Fruit fly (Drosophila melanogaster): ENCODE measurements around the gene CG4375.

CG4375 gene

dm6 chr2L:1043195-1043990, 16.7 kb upstream of the CG4375 start (continued):
- no peak for TF ChIP-seq CG3163 (GFP tag; optimal IDR thresholded peaks at IDR 0.05)
- peak; percentile 47; the same call in 1 of the 2 replicates for TF ChIP-seq ranshi (GFP tag; IDR thresholded peaks at IDR 0.05)
- TF ChIP-seq Med (GFP tag): peak; percentile 87
- no peak for TF ChIP-seq CG10959 (GFP tag; IDR thresholded peaks at IDR 0.05)
- TF ChIP-seq CkIIα-i1 (GFP tag; IDR thresholded peaks at IDR 0.05): no peak
- TF ChIP-seq CG15011 (GFP tag; optimal IDR thresholded peaks at IDR 0.05): no peak
- TF ChIP-seq Bteb2 (GFP tag; optimal IDR thresholded peaks at IDR 0.05): no peak
- TF ChIP-seq en (GFP tag; optimal IDR thresholded peaks at IDR 0.05): no peak
- no peak for TF ChIP-seq cas (GFP tag; IDR thresholded peaks at IDR 0.05)
- no peak for TF ChIP-seq ATbp (GFP tag; optimal IDR thresholded peaks at IDR 0.05)
- peak; percentile 18 for TF ChIP-seq CG3281 (GFP tag; optimal IDR thresholded peaks at IDR 0.05)
- TF ChIP-seq Oli (tag; optimal IDR thresholded peaks at IDR 0.05): no peak
- no peak for TF ChIP-seq Tbp (GFP tag; optimal IDR thresholded peaks at IDR 0.05)
- no peak for TF ChIP-seq maf-S (GFP tag; optimal IDR thresholded peaks at IDR 0.05)
- no peak for TF ChIP-seq sc (optimal IDR thresholded peaks at IDR 0.05)
- no peak for TF ChIP-seq sc (GFP tag; optimal IDR thresholded peaks at IDR 0.05)
- no peak for TF ChIP-seq emc (GFP tag; optimal IDR thresholded peaks at IDR 0.05)
- no peak for TF ChIP-seq CG10979 (tag; optimal IDR thresholded peaks at IDR 0.05)
- TF ChIP-seq CG2120 (GFP tag; optimal IDR thresholded peaks at IDR 0.05): peak; percentile 86
- TF ChIP-seq corto (GFP tag; optimal IDR thresholded peaks at IDR 0.05): no peak
- no peak for TF ChIP-seq CG10462 (GFP tag; optimal IDR thresholded peaks at IDR 0.05)
- no peak; the same call in 1 of the 2 replicates for TF ChIP-seq vvl (GFP tag; IDR thresholded peaks at IDR 0.05)
- TF ChIP-seq gt (GFP tag; IDR thresholded peaks at IDR 0.05): no peak
- TF ChIP-seq E2f1 (GFP tag; IDR thresholded peaks at IDR 0.05): no peak
- peak; percentile 12 for TF ChIP-seq D19B (GFP tag; optimal IDR thresholded peaks at IDR 0.05)
- TF ChIP-seq Ptx1 (GFP tag; IDR thresholded peaks at IDR 0.05): peak; percentile 25; the same call in 1 of the 2 replicates
- no peak for TF ChIP-seq B-H2 (GFP tag; optimal IDR thresholded peaks at IDR 0.05)
- TF ChIP-seq Drgx (GFP tag; IDR thresholded peaks at IDR 0.05): no peak
- no peak for TF ChIP-seq CG7372 (GFP tag; IDR thresholded peaks at IDR 0.05)
- no peak for TF ChIP-seq disco-r (GFP tag; optimal IDR thresholded peaks at IDR 0.05)
- TF ChIP-seq jigr1 (GFP tag; IDR thresholded peaks at IDR 0.05): no peak
- TF ChIP-seq lab (GFP tag; optimal IDR thresholded peaks at IDR 0.05): peak; percentile 71
- no peak for TF ChIP-seq CG14860 (GFP tag; IDR thresholded peaks at IDR 0.05; ENCODE audit: partially characterized antibody)
- TF ChIP-seq btn (GFP tag; optimal IDR thresholded peaks at IDR 0.05): no peak
- peak; percentile 12 for TF ChIP-seq sug (tag; optimal IDR thresholded peaks at IDR 0.05)
- TF ChIP-seq Nf-YB (GFP tag; optimal IDR thresholded peaks at IDR 0.05): no peak
- TF ChIP-seq B-H1 (GFP tag; IDR thresholded peaks at IDR 0.05): no peak; the same call in 2 of the 3 replicates
- TF ChIP-seq lola (GFP tag; optimal IDR thresholded peaks at IDR 0.05): no peak
- no peak for TF ChIP-seq gsb (GFP tag; IDR thresholded peaks at IDR 0.05)
- no peak for TF ChIP-seq eyg (GFP tag; optimal IDR thresholded peaks at IDR 0.05)
- TF ChIP-seq TFAM (GFP tag; optimal IDR thresholded peaks at IDR 0.05): no peak
- no peak for TF ChIP-seq Hmx (GFP tag; optimal IDR thresholded peaks at IDR 0.05)
- TF ChIP-seq jing (GFP tag; optimal IDR thresholded peaks at IDR 0.05): no peak
- no peak for TF ChIP-seq da (GFP tag; optimal IDR thresholded peaks at IDR 0.05)
- no peak for TF ChIP-seq CG18262 (tag; optimal IDR thresholded peaks at IDR 0.05)
- TF ChIP-seq fu2 (GFP tag; optimal IDR thresholded peaks at IDR 0.05): no peak
- no peak for TF ChIP-seq CG5180 (GFP tag; optimal IDR thresholded peaks at IDR 0.05)
- no peak for TF ChIP-seq CG32767 (GFP tag; IDR thresholded peaks at IDR 0.05)
- no peak for TF ChIP-seq Vsx1 (GFP tag; optimal IDR thresholded peaks at IDR 0.05)
- no peak for TF ChIP-seq CG17568 (GFP tag; optimal IDR thresholded peaks at IDR 0.05)
- TF ChIP-seq CG10565 (GFP tag; optimal IDR thresholded peaks at IDR 0.05): no peak

Data from whole organism, embryonic.